Worm (Caenorhabditis elegans): ENCODE data around the gene chil-24.

chil-24 gene

ce11 chrII:3129007-3129406, at the start of gene chil-24:
TSS of gene chil-24 (plus strand) at chrII:3129162.
- TF ChIP-seq ham-2 (GFP tag; optimal IDR thresholded peaks at IDR 0.05) (no peak), bed-3 (GFP tag; optimal IDR thresholded peaks at IDR 0.05) (no peak), nhr-12 (tag; optimal IDR thresholded peaks at IDR 0.05) (no peak), sptf-1 (tag; optimal IDR thresholded peaks at IDR 0.05) (no peak), nhr-76 (tag; optimal IDR thresholded peaks at IDR 0.05) (no peak), mab-5 (tag; optimal IDR thresholded peaks at IDR 0.05) (no peak), nhr-28 (tag; optimal IDR thresholded peaks at IDR 0.05) (no peak), drap-1 (GFP tag; optimal IDR thresholded peaks at IDR 0.05) (no peak), unc-39 (tag; optimal IDR thresholded peaks at IDR 0.05) (no peak), lin-13 (tag; optimal IDR thresholded peaks at IDR 0.05) (no peak)

- TF ChIP-seq ceh-39 (tag; optimal IDR thresholded peaks at IDR 0.05), result no peak
- no peak for TF ChIP-seq tbx-8 (GFP tag; optimal IDR thresholded peaks at IDR 0.05)
- no peak for TF ChIP-seq ceh-83 (GFP tag; optimal IDR thresholded peaks at IDR 0.05)
- no peak for TF ChIP-seq zip-8 (tag; optimal IDR thresholded peaks at IDR 0.05)
- TF ChIP-seq mls-2 (tag; optimal IDR thresholded peaks at IDR 0.05), result no peak
- TF ChIP-seq cnd-1 (tag; optimal IDR thresholded peaks at IDR 0.05), result no peak
- TF ChIP-seq pha-4 (tag; optimal IDR thresholded peaks at IDR 0.05), result no peak
- no peak for TF ChIP-seq ces-1 (GFP tag; optimal IDR thresholded peaks at IDR 0.05)
- TF ChIP-seq elt-1 (tag; optimal IDR thresholded peaks at IDR 0.05; ENCODE audit: borderline replicate concordance, insufficient read depth), result no peak
- TF ChIP-seq nhr-12 (tag; optimal IDR thresholded peaks at IDR 0.05), result no peak
- no peak for TF ChIP-seq unc-120 (tag; optimal IDR thresholded peaks at IDR 0.05; ENCODE audit: poor library complexity, severe bottlenecking)
- TF ChIP-seq flh-1 (GFP tag; optimal IDR thresholded peaks at IDR 0.05), result no peak
- no peak for TF ChIP-seq lin-32 (GFP tag; optimal IDR thresholded peaks at IDR 0.05)
- TF ChIP-seq lin-13 (tag; optimal IDR thresholded peaks at IDR 0.05), result no peak
- TF ChIP-seq drap-1 (GFP tag; optimal IDR thresholded peaks at IDR 0.05), result no peak
- no peak for TF ChIP-seq mep-1 (tag; optimal IDR thresholded peaks at IDR 0.05)
- no peak for TF ChIP-seq nhr-2 (tag; optimal IDR thresholded peaks at IDR 0.05)
- no peak for TF ChIP-seq nhr-237 (tag; optimal IDR thresholded peaks at IDR 0.05)
- no peak for TF ChIP-seq bed-3 (GFP tag; optimal IDR thresholded peaks at IDR 0.05)
- no peak for TF ChIP-seq lsy-2 (tag; optimal IDR thresholded peaks at IDR 0.05)
Measured at ce11 chrII:3087134-3087533, 41.8 kb upstream of the chil-24 start.

- no peak for TF ChIP-seq zip-8 (tag; optimal IDR thresholded peaks at IDR 0.05)
- TF ChIP-seq hlh-1 (tag; optimal IDR thresholded peaks at IDR 0.05), result no peak
- TF ChIP-seq nhr-12 (tag; optimal IDR thresholded peaks at IDR 0.05), result no peak
- no peak for TF ChIP-seq snpc-4 (tag; optimal IDR thresholded peaks at IDR 0.05)
- no peak for TF ChIP-seq unc-39 (tag; optimal IDR thresholded peaks at IDR 0.05)
- no peak for TF ChIP-seq lsy-2 (tag; optimal IDR thresholded peaks at IDR 0.05)
- no peak for TF ChIP-seq tbx-8 (GFP tag; optimal IDR thresholded peaks at IDR 0.05)
- no peak for TF ChIP-seq nhr-76 (tag; optimal IDR thresholded peaks at IDR 0.05)
- TF ChIP-seq ham-2 (GFP tag; optimal IDR thresholded peaks at IDR 0.05), result no peak
- no peak for TF ChIP-seq ces-1 (GFP tag; optimal IDR thresholded peaks at IDR 0.05)
- TF ChIP-seq unc-62 (GFP tag; optimal IDR thresholded peaks at IDR 0.05), result no peak
- no peak for TF ChIP-seq drap-1 (GFP tag; optimal IDR thresholded peaks at IDR 0.05)
- TF ChIP-seq unc-120 (tag; optimal IDR thresholded peaks at IDR 0.05; ENCODE audit: poor library complexity, severe bottlenecking), result no peak
- no peak for TF ChIP-seq ceh-83 (GFP tag; optimal IDR thresholded peaks at IDR 0.05)
Measured at ce11 chrII:3091268-3091667, 37.7 kb upstream of the chil-24 start, which contains the start of gene srg-21. TSS of gene srg-21 (minus strand) at chrII:3091368.

ce11 chrII:3093352-3093751, 35.6 kb upstream of the chil-24 start, which contains the start of gene srg-22:
TSS of gene srg-22 (minus strand) at chrII:3093452.
- TF ChIP-seq bed-3 (GFP tag; optimal IDR thresholded peaks at IDR 0.05) (no peak), tbx-8 (GFP tag; optimal IDR thresholded peaks at IDR 0.05) (no peak), mab-5 (tag; optimal IDR thresholded peaks at IDR 0.05) (no peak), nhr-76 (tag; optimal IDR thresholded peaks at IDR 0.05) (no peak), mep-1 (tag; optimal IDR thresholded peaks at IDR 0.05) (no peak), ztf-11 (tag; optimal IDR thresholded peaks at IDR 0.05) (no peak), unc-120 (tag; optimal IDR thresholded peaks at IDR 0.05; ENCODE audit: poor library complexity, severe bottlenecking) (no peak), pha-4 (tag; optimal IDR thresholded peaks at IDR 0.05) (no peak), sptf-1 (tag; optimal IDR thresholded peaks at IDR 0.05) (no peak), nhr-2 (tag; optimal IDR thresholded peaks at IDR 0.05) (no peak), ceh-39 (tag; optimal IDR thresholded peaks at IDR 0.05) (no peak)

- TF ChIP-seq zip-8 (tag; optimal IDR thresholded peaks at IDR 0.05) (no peak), sptf-1 (tag; optimal IDR thresholded peaks at IDR 0.05) (no peak), ceh-83 (GFP tag; optimal IDR thresholded peaks at IDR 0.05) (no peak), lin-13 (tag; optimal IDR thresholded peaks at IDR 0.05) (no peak), unc-62 (GFP tag; optimal IDR thresholded peaks at IDR 0.05) (no peak), flh-1 (GFP tag; optimal IDR thresholded peaks at IDR 0.05) (no peak), ces-1 (GFP tag; optimal IDR thresholded peaks at IDR 0.05) (no peak), lin-32 (GFP tag; optimal IDR thresholded peaks at IDR 0.05) (no peak), hlh-1 (tag; optimal IDR thresholded peaks at IDR 0.05) (no peak), unc-120 (tag; optimal IDR thresholded peaks at IDR 0.05; ENCODE audit: poor library complexity, severe bottlenecking) (no peak), nhr-28 (tag; optimal IDR thresholded peaks at IDR 0.05) (no peak), ham-2 (GFP tag; optimal IDR thresholded peaks at IDR 0.05) (no peak), blmp-1 (tag; optimal IDR thresholded peaks at IDR 0.05) (no peak)
Measured at ce11 chrII:3096060-3096459, 32.9 kb upstream of the chil-24 start, which contains the start of gene srg-23. TSS of gene srg-23 (minus strand) at chrII:3096160.
